Worm (Caenorhabditis elegans): ENCODE measurements around the gene C04E6.7.

The C04E6.7 gene

ce11 chrV:5939503-5940072 is 46.5 kb downstream of the C04E6.7 start, which contains the start of gene syf-3:
TSS of gene syf-3 (plus strand) at chrV:5940022.
- no peak for TF ChIP-seq ama-1 (optimal IDR thresholded peaks at IDR 0.05)
- peak; percentile 52 for TF ChIP-seq hlh-30 (tag; optimal IDR thresholded peaks at IDR 0.05; ENCODE audit: insufficient read depth)
- peak; percentile 98 for TF ChIP-seq dpl-1 (GFP tag; optimal IDR thresholded peaks at IDR 0.05)
- TF ChIP-seq Y48G9A.11 (GFP tag; IDR thresholded peaks at IDR 0.05), result peak; percentile 97
- peak; percentile 4 for TF ChIP-seq nhr-6 (tag; optimal IDR thresholded peaks at IDR 0.05)
- peak; percentile 69 for TF ChIP-seq mes-2 (tag; optimal IDR thresholded peaks at IDR 0.05; ENCODE audit: poor library complexity, severe bottlenecking)
- peak; percentile 22 for TF ChIP-seq ztf-7 (tag; optimal IDR thresholded peaks at IDR 0.05)
- peak in 1 of 2 experiments; percentile 64 for TF ChIP-seq unc-62 (GFP tag; optimal IDR thresholded peaks at IDR 0.05 in 1 of 2)
- TF ChIP-seq unc-62 (tag; optimal IDR thresholded peaks at IDR 0.05), result no peak
- TF ChIP-seq T20F7.1 (GFP tag; optimal IDR thresholded peaks at IDR 0.05), result peak; percentile 98
- peak; percentile 35 for TF ChIP-seq aha-1 (tag)
- TF ChIP-seq ZK546.5 (tag; optimal IDR thresholded peaks at IDR 0.05), result no peak
- TF ChIP-seq nhr-11 (tag; optimal IDR thresholded peaks at IDR 0.05), result no peak
- no peak for TF ChIP-seq daf-16 (GFP tag; optimal IDR thresholded peaks at IDR 0.05)
- TF ChIP-seq daf-16 (tag; optimal IDR thresholded peaks at IDR 0.05), result no peak
- no peak for TF ChIP-seq zfp-3 (GFP tag; conservative IDR thresholded peaks at IDR 0.05)
- TF ChIP-seq lim-7 (GFP tag; IDR thresholded peaks at IDR 0.05), result no peak

DNA sequence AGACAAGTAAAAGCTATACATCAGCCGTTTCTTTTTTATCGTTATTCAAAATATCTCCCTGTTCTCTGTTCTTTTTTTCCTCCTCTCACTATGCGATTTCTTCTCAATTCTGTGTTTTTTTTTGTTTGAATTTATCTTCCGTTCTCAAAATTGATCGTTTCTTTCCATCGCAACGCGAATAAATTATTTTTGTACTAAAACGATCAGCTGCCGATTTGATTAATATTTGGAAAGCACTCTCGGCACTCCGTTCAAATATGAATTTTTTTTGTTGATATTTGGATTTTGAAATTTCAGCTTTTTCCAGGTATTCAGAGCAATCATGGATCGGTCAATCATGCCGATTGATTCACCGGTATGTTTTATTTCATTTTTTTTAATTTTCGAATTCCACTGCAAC is 50.1 kb downstream of the C04E6.7 start, which contains the start of gene pst-1:
pst-1 (plus strand) TSS at position 301 of the 400 bp plus-strand sequence.
- TF ChIP-seq sdz-12 (GFP tag; optimal IDR thresholded peaks at IDR 0.05) (no peak), lin-39 (tag; optimal IDR thresholded peaks at IDR 0.05) (no peak), nhr-41 (GFP tag; IDR thresholded peaks at IDR 0.05) (no peak), mxl-2 (GFP tag; conservative IDR thresholded peaks at IDR 0.05) (no peak), lin-29 (GFP tag; IDR thresholded peaks at IDR 0.05) (no peak), ama-1 (optimal IDR thresholded peaks at IDR 0.05) (no peak), nhr-76 (tag; optimal IDR thresholded peaks at IDR 0.05) (no peak), madf-5 (GFP tag; IDR thresholded peaks at IDR 0.05) (no peak), lsy-2 (tag; optimal IDR thresholded peaks at IDR 0.05) (no peak)
